Fruit fly (Drosophila melanogaster): Measurements from ENCODE around the gene CG15019.
A peak's percentile ranks its signal among the peaks of the same experiment; 100 is the strongest.

The CG15019 gene

DNA sequence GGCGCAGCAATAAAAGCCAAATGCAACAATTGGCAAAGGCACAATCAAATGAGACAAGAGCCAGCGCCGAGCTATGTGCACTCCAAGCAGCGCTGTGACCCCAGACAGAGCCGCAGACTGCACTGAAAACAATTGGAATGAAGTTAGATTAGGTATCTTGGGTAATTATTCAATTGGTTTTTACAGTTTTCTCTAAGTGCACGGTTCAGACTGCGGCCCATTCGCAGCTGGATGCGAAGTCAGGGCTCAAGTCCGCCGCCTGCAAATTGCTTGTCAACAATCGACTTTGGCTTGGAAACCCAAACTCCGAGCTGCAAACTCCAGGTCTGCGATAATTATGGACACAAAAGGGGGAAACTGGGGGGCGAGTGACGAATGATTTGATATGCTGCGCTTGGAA, 12.2 kb downstream of the CG15019 start:
- no peak for TF ChIP-seq Mio (GFP tag; optimal IDR thresholded peaks at IDR 0.05)
- no peak for TF ChIP-seq lola (GFP tag; optimal IDR thresholded peaks at IDR 0.05)
- TF ChIP-seq Abd-B (GFP tag; optimal IDR thresholded peaks at IDR 0.05): no peak
- no peak for TF ChIP-seq br (GFP tag; optimal IDR thresholded peaks at IDR 0.05)
- TF ChIP-seq Sp1 (GFP tag; optimal IDR thresholded peaks at IDR 0.05): no peak
- TF ChIP-seq dl (GFP tag; optimal IDR thresholded peaks at IDR 0.05; ENCODE audit: insufficient read depth in 1 of 2, partially characterized antibody in 2 of 2): no peak
- TF ChIP-seq foxo (GFP tag; optimal IDR thresholded peaks at IDR 0.05): no peak
- TF ChIP-seq pan (optimal IDR thresholded peaks at IDR 0.05): no peak
- no peak for TF ChIP-seq CrebA (GFP tag; optimal IDR thresholded peaks at IDR 0.05; ENCODE audit: borderline replicate concordance)
- no peak for TF ChIP-seq Dif (GFP tag; optimal IDR thresholded peaks at IDR 0.05; ENCODE audit: partially characterized antibody)
- no peak for TF ChIP-seq h (GFP tag; optimal IDR thresholded peaks at IDR 0.05)
- no peak for TF ChIP-seq rgr (GFP tag; optimal IDR thresholded peaks at IDR 0.05)
- no peak for TF ChIP-seq dmrt93B (GFP tag; optimal IDR thresholded peaks at IDR 0.05)
- TF ChIP-seq Vsx2 (GFP tag; optimal IDR thresholded peaks at IDR 0.05; ENCODE audit: partially characterized antibody): no peak
- no peak for TF ChIP-seq Hr78 (GFP tag; optimal IDR thresholded peaks at IDR 0.05)
- no peak for TF ChIP-seq usp (GFP tag; optimal IDR thresholded peaks at IDR 0.05)
- no peak for TF ChIP-seq jim (GFP tag; optimal IDR thresholded peaks at IDR 0.05)

DNA sequence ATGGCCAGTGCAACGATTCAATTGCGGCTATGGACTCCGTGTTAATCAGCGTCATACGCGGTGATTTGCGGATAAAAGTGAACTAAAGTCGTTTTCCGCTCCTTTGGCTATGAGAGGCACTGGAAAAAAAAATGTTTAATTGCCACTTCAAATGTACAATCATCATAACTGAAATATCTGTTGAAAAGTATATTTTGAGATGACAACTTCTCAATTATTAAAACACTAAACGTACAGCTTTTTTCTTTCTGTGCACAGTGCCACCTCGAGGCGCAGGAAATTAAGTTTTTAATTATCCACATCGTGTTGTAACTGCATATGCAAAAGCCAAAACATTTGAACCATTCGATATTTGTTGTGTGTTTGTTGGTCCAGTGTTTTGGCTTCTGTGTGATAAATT, 13.0 kb downstream of the CG15019 start:
- TF ChIP-seq Sp1 (GFP tag; optimal IDR thresholded peaks at IDR 0.05) (no peak), GATAd (GFP tag; optimal IDR thresholded peaks at IDR 0.05) (no peak), jim (GFP tag; optimal IDR thresholded peaks at IDR 0.05) (no peak), woc (GFP tag; optimal IDR thresholded peaks at IDR 0.05) (no peak)

DNA sequence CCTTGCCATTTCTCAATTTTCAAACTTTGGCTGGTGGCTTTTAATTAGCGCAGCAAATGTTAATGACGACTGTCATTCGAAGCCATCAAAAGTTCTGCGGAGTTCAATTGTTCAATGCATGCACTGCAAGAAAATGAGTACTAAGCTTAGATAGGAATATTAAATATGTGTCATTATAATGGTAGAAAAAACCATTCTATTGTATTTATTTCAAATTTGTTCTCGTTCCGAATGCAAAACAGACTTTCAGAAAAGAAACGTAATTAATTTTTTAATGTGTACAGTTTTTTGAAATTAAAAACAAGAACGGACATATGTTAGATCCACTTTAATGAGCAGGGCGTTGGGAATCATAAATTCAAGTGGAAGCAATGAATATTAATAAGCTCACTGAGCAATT, 16.8 kb downstream of the CG15019 start:
- peak; percentile 39 for TF ChIP-seq h (GFP tag; optimal IDR thresholded peaks at IDR 0.05)
- TF ChIP-seq ey (GFP tag; optimal IDR thresholded peaks at IDR 0.05): peak; percentile 15
- TF ChIP-seq psq (GFP tag; optimal IDR thresholded peaks at IDR 0.05): no peak

DNA sequence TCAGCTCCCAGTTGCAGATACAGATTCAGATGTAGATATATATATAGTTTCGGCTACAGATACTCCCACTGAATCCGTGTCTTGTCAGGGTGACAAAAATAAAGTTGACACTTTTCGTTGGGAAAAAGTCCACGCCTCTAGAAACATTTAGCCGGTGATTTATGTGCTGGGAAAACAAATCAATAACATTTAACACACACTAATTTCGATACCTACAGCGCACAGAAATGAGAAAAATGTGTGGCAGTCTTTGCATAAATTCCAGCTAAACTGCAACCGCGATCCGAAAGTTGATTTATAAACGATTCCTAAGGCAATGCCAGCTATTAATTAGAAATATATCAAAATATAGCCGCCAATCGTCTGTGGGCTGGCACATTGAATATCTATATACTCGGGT, 17.6 kb downstream of the CG15019 start:
- TF ChIP-seq Hr83 (GFP tag; optimal IDR thresholded peaks at IDR 0.05; ENCODE audit: poor library complexity, severe bottlenecking) (no peak), ey (GFP tag; optimal IDR thresholded peaks at IDR 0.05) (no peak), sv (GFP tag; optimal IDR thresholded peaks at IDR 0.05) (no peak), OdsH (GFP tag; optimal IDR thresholded peaks at IDR 0.05) (no peak), rgr (GFP tag; optimal IDR thresholded peaks at IDR 0.05) (no peak), usp (GFP tag; optimal IDR thresholded peaks at IDR 0.05) (no peak), CG9705 (GFP tag; optimal IDR thresholded peaks at IDR 0.05) (no peak), pan (optimal IDR thresholded peaks at IDR 0.05) (no peak), Myc (optimal IDR thresholded peaks at IDR 0.05) (no peak), Mio (GFP tag; optimal IDR thresholded peaks at IDR 0.05) (no peak), Dif (GFP tag; optimal IDR thresholded peaks at IDR 0.05; ENCODE audit: partially characterized antibody) (no peak), h (GFP tag; optimal IDR thresholded peaks at IDR 0.05) (no peak)

DNA sequence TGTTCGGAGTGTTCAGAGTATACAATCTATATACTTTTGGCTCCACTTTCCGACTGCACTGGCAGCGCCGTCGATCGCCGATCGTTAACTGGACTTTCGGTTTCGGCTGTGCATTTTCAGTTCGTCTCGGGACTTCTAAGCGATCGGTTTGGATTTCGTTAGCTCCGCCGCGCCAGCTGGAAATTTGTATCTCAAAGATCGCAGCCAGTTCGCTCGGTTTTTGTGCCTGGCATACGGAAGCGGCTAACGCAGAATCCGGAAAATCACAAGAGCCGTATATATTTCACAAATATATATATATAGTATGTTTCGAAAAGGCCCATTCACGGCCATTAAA, 21.6 kb downstream of the CG15019 start, which contains the start of gene slow:
Gene slow (plus strand): TSS at position 117 of the 337 bp plus-strand sequence.
- TF ChIP-seq CG32264 (GFP tag; optimal IDR thresholded peaks at IDR 0.05): no peak
- no peak for TF ChIP-seq Rel (GFP tag; optimal IDR thresholded peaks at IDR 0.05)
- TF ChIP-seq Rel (tag; optimal IDR thresholded peaks at IDR 0.05): peak; percentile 35
- no peak for TF ChIP-seq GATAd (GFP tag; optimal IDR thresholded peaks at IDR 0.05)

DNA sequence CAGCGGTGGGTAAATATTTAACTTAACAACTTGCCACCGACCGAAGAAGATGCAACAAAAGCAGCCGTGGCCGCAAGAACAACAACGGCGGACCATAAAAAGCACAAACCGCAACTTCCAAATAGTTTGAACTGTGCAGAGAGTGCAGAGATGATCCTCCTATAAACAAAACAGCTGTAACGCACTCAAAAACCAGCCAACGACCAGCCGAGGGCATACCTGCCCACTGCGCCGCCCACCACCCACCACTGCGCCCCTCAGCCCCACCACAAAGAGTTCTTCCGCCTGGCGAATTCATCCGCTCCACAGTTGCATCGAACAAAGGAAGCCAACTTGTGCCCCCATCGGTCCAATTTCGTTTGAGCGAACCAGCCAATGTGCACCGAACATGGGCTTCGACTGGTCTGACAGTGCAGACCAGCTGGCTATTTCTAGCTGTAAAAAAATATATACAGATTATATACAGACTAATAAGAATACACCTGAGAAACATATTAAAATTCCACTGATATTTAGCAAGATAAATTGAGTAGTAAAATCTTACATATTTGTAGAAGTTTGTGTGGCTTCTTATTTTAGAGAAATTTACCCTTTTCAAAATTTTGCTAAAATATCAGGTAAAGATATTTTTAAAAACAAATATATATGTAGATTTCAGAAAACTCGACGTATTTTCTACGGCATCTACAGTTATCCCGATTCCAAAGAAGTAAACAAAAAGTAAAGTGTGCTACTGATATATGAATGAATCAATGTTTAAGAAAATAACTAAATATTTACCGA, 22.1 kb downstream of the CG15019 start:
- TF ChIP-seq h (GFP tag; optimal IDR thresholded peaks at IDR 0.05) (no peak), lola (GFP tag; optimal IDR thresholded peaks at IDR 0.05) (no peak), rgr (GFP tag; optimal IDR thresholded peaks at IDR 0.05) (no peak), GATAd (GFP tag; optimal IDR thresholded peaks at IDR 0.05) (no peak), foxo (GFP tag; optimal IDR thresholded peaks at IDR 0.05) (no peak), Myc (optimal IDR thresholded peaks at IDR 0.05) (peak; percentile 87), Rel (GFP tag; optimal IDR thresholded peaks at IDR 0.05) (no peak), Rel (tag; optimal IDR thresholded peaks at IDR 0.05) (no peak), OdsH (GFP tag; optimal IDR thresholded peaks at IDR 0.05) (no peak), sv (GFP tag; optimal IDR thresholded peaks at IDR 0.05) (no peak), Jra (GFP tag; optimal IDR thresholded peaks at IDR 0.05) (no peak), N (GFP tag; optimal IDR thresholded peaks at IDR 0.05) (no peak), woc (GFP tag; optimal IDR thresholded peaks at IDR 0.05) (peak; percentile 39), ey (GFP tag; optimal IDR thresholded peaks at IDR 0.05) (no peak), Hnf4 (GFP tag; optimal IDR thresholded peaks at IDR 0.05) (no peak), fru (GFP tag; optimal IDR thresholded peaks at IDR 0.05) (no peak), brk (GFP tag; optimal IDR thresholded peaks at IDR 0.05) (no peak), br (GFP tag; optimal IDR thresholded peaks at IDR 0.05) (no peak), Hr83 (GFP tag; optimal IDR thresholded peaks at IDR 0.05; ENCODE audit: poor library complexity, severe bottlenecking) (no peak), dmrt93B (GFP tag; optimal IDR thresholded peaks at IDR 0.05) (peak; percentile 18), Vsx2 (GFP tag; optimal IDR thresholded peaks at IDR 0.05; ENCODE audit: partially characterized antibody) (no peak), tai (GFP tag; optimal IDR thresholded peaks at IDR 0.05) (no peak)

All from whole organism, wandering third instar larva.